1 worm cellular context compared by ENCODE assay signal in the genomic region with DNA sequence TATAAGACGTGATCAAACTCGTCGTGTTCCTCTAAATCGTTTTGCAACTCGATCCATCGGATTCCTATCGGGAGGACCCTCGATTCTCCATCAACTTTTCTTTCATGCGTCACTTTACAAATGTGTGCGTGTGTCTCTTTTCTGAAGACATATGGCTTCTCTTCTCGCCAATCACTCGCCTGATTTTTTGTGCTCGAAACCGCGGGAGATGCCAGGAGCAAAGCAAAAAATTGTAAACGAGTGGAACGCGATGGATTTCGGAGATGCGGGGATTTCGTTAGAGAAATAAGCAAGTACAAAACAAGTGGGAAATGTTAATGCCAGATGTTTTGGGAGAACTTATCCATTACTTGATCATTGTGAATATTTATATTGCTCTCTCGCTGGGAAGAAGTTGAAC.
TF ChIP-seq lines count a peak whose summit lies in the region.

No protein-coding gene starts in this region.

TF ChIP-seq in whole organism, L1 larva, 84 proteins besides CTCF, POLR2A, EP300 and RAD21 (continued from another document):
- TF ChIP-seq pag-3 (tag; optimal IDR thresholded peaks at IDR 0.05; lab: Kevin White, UChicago; ENCODE audit: borderline replicate concordance, insufficient read depth) (peak; percentile 70), snu-23 (GFP tag; optimal IDR thresholded peaks at IDR 0.05; lab: Kevin White, UChicago) (peak; percentile 32), ama-1 (optimal IDR thresholded peaks at IDR 0.05; lab: Kevin White, UChicago) (no peak), rnt-1 (tag; optimal IDR thresholded peaks at IDR 0.05; lab: Kevin White, UChicago) (peak; percentile 73), hpl-2 (GFP tag; optimal IDR thresholded peaks at IDR 0.05; lab: Kevin White, UChicago) (no peak)
TF ChIP-seq in whole organism, L1 larva: peak in this region for 10.
